Worm (Caenorhabditis elegans): ENCODE data around the gene C05C8.7.

ce11 chrV:7201353-7201752 lies 45.5 kb downstream of the C05C8.7 start:
- no peak for TF ChIP-seq mep-1 (tag; optimal IDR thresholded peaks at IDR 0.05)
- no peak for TF ChIP-seq elt-1 (tag; optimal IDR thresholded peaks at IDR 0.05; ENCODE audit: borderline replicate concordance, insufficient read depth)
- no peak for TF ChIP-seq hlh-1 (tag; optimal IDR thresholded peaks at IDR 0.05)
- no peak for TF ChIP-seq nhr-76 (tag; optimal IDR thresholded peaks at IDR 0.05)
- TF ChIP-seq nhr-237 (tag; optimal IDR thresholded peaks at IDR 0.05): no peak
- no peak for TF ChIP-seq sem-2 (GFP tag; optimal IDR thresholded peaks at IDR 0.05)
- no peak for TF ChIP-seq nhr-2 (tag; optimal IDR thresholded peaks at IDR 0.05)
- no peak for TF ChIP-seq lsy-2 (tag; optimal IDR thresholded peaks at IDR 0.05)
- TF ChIP-seq tbx-8 (GFP tag; optimal IDR thresholded peaks at IDR 0.05): no peak
- no peak for TF ChIP-seq unc-39 (tag; optimal IDR thresholded peaks at IDR 0.05)

Measured in whole organism, mixed stage, embryonic.